Worm (Caenorhabditis elegans): Measurements from ENCODE around the gene attf-3.

DNA sequence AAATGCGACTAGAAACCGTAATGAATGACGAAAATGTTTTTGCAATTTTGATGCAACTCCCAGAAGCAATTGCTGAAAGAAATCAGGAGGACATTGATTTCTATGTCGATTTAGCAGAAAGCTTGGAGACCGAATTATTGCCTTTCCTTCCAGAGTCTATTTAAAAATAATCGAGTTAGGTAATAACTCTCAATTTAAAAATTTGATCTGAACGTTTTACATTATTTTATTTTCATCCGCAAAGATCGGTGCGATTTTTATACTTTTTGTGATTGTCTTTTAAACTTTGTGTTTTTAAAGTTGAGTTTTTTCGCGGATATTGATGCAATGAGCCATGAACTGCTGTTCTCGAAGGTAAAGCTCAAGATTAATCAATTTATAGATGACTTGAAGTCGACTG, 38.3 kb upstream of the attf-3 start, which contains the start of gene pals-23:
- no peak for TF ChIP-seq ceh-82 (tag; optimal IDR thresholded peaks at IDR 0.05)
- TF ChIP-seq ama-1 (optimal IDR thresholded peaks at IDR 0.05) = no peak

Data from whole organism, L4 larva.